Worm (Caenorhabditis elegans): ENCODE results near the gene nova-1.

DNA sequence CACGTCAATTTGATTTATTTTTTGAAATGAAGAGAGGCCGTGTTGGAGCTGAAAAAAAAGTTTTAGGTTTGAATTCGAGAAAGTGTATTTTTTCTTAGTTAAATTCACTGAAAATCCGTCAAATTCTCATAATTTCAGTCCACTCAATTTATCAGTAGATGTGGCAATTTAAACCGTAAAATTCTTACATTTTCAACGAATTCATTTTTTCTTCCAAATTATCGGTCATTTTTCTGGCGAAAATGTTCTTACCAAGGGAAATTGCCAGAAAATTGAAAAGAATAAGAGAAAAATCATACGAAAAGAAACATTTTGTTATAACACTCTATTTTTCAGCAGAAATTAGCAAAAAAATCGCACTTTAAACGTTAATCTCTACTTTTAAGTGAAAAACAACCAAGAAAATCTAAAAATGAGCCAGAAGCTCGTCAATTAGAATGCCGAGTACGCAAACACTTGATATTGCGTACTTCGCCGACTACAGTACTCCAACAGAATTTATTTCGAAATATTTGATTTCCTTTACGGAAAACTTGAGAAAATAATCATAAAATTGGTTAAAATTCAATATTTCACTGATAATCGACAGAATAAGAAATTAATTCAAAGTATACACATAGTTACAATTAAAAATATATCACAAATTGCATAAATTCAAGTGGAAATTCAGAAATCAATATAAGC, 3.5 kb upstream of the nova-1 start, which contains the start of gene fbxa-106:
- TF ChIP-seq flt-1 (GFP tag; IDR thresholded peaks at IDR 0.05) (no peak), ztf-29 (GFP tag; IDR thresholded peaks at IDR 0.05) (no peak), cog-1 (tag; optimal IDR thresholded peaks at IDR 0.05) (no peak), ref-1 (GFP tag; conservative IDR thresholded peaks at IDR 0.05) (no peak), T22C8.4 (GFP tag; IDR thresholded peaks at IDR 0.05) (no peak), ztf-23 (GFP tag; IDR thresholded peaks at IDR 0.05) (no peak)

Measured in whole organism, midembryonic.